Worm (Caenorhabditis elegans) whole organism, L4 larva: ENCODE data around the gene ugt-43.

Experiments used
- ZK546.5 ChIP-seq, 2 experiments: sonication (generic microtip); optimal IDR thresholded peaks; 2 replicates each; lab custom pipeline; 2017; ENCODE audit warnings: missing biosample characterization in 2 of 2, missing genetic modification characterization in 2 of 2
- nhr-28 ChIP-seq: fragments of 150-350 bp; optimal IDR thresholded peaks from 2 replicates; lab custom pipeline; 2014; ENCODE audit warnings: missing biosample characterization, missing genetic modification characterization
- tag-97 ChIP-seq: fragments of 200-800 bp; sonication (Bioruptor generic); IDR thresholded peaks from 2 replicates; pipeline ENCODE4 v1.3.6; 2022; ENCODE audit warnings: missing genetic modification characterization, missing compliant biosample characterization

DNA sequence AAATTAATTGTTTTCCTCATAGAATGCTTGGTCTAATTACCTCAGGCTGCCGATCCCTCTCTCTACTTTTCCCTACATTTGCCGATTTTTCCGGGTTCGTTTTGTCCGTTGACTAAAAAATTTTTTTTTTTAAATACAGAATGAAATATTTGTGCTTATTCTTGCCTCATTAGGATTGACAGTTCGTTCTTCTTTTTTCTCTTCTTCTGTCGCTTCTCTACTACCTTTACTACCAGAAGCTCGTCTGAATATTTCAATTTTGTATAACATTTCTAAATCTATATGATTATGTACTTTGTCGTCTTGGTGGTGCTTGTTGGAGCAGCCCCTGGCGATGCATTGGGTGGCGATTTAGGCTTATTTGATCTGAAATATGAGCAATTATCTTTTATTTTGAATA, 10.8 kb downstream of the ugt-43 start:
- TF ChIP-seq tag-97 (GFP tag; lab: Robert Waterston, UW), result no peak
- TF ChIP-seq ZK546.5 (tag; optimal IDR thresholded peaks at IDR 0.05; lab: Kevin White, UChicago), result no peak
- no peak for TF ChIP-seq nhr-28 (tag; lab: Kevin White, UChicago)
